Worm (Caenorhabditis elegans): ENCODE data around the gene idhb-1.

Gene idhb-1

DNA sequence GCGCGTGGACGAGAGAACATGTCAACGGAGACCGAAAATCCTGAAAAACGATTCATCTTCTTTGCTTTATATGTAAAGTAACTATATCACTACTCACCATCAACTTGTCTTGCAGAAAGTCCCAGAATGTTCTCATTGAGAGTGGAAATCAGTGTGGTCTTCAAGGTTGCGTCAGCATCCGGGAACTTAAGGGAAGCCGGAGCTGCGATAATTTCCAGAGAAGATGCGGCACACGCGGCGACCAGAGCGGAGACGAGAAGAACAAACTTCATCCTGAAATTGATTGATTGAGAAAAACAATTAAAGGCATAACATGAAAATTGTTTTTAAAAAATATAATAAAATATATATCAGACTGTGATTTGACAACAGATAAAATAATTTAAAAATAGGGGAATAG lies 9.6 kb downstream of the idhb-1 start, which contains the start of gene vha-20 (continued):
- no peak for TF ChIP-seq madf-9 (GFP tag; conservative IDR thresholded peaks at IDR 0.05)
- no peak for TF ChIP-seq fkh-10 (GFP tag; optimal IDR thresholded peaks at IDR 0.05)
- no peak for TF ChIP-seq unc-130 (GFP tag; optimal IDR thresholded peaks at IDR 0.05)
- TF ChIP-seq F26F4.8 (GFP tag; conservative IDR thresholded peaks at IDR 0.05) = no peak
- peak; percentile 26 for TF ChIP-seq aha-1 (tag)
- no peak for TF ChIP-seq nhr-42 (GFP tag; IDR thresholded peaks at IDR 0.05)
- TF ChIP-seq daf-16 (GFP tag; optimal IDR thresholded peaks at IDR 0.05) = no peak
- no peak for TF ChIP-seq daf-16 (tag; optimal IDR thresholded peaks at IDR 0.05)
- no peak for TF ChIP-seq lin-39 (tag; optimal IDR thresholded peaks at IDR 0.05)
- no peak for TF ChIP-seq mep-1 (tag; optimal IDR thresholded peaks at IDR 0.05)
- TF ChIP-seq F44E2.7 (GFP tag; IDR thresholded peaks at IDR 0.05) = no peak
- no peak for TF ChIP-seq D1046.2 (GFP tag; IDR thresholded peaks at IDR 0.05)
- 0 out of 2 replicates have a peak, but pooled peaks have one; percentile 34 for TF ChIP-seq snpc-1.2 (GFP tag; IDR thresholded peaks at IDR 0.05)
- 0 out of 2 replicates have a peak, but pooled peaks have one; percentile 22 for TF ChIP-seq pha-4 (GFP tag; IDR thresholded peaks at IDR 0.05)
- TF ChIP-seq pha-4 (tag; optimal IDR thresholded peaks at IDR 0.05) = no peak
- TF ChIP-seq zag-1 (tag; optimal IDR thresholded peaks at IDR 0.05) = no peak
- no peak for TF ChIP-seq nhr-76 (tag; optimal IDR thresholded peaks at IDR 0.05)
- TF ChIP-seq snpc-4 (tag; optimal IDR thresholded peaks at IDR 0.05) = no peak
- 0 out of 2 replicates have a peak, but pooled peaks have one; percentile 11 for TF ChIP-seq dmd-6 (GFP tag; IDR thresholded peaks at IDR 0.05)
- no peak for TF ChIP-seq ZK337.2 (GFP tag; IDR thresholded peaks at IDR 0.05)
- peak; percentile 5 for TF ChIP-seq mes-2 (tag; optimal IDR thresholded peaks at IDR 0.05; ENCODE audit: poor library complexity, severe bottlenecking)
- no peak for TF ChIP-seq Y48G9A.11 (GFP tag; IDR thresholded peaks at IDR 0.05)
- peak; percentile 23 for TF ChIP-seq hlh-11 (tag; optimal IDR thresholded peaks at IDR 0.05)
- no peak for TF ChIP-seq R02D3.7 (tag; optimal IDR thresholded peaks at IDR 0.05)
- peak; percentile 63; the same call in 1 of the 2 replicates for TF ChIP-seq Y105C5A.15 (GFP tag; IDR thresholded peaks at IDR 0.05)
- no peak for TF ChIP-seq lsy-2 (tag; optimal IDR thresholded peaks at IDR 0.05)
- no peak for TF ChIP-seq madf-5 (GFP tag; IDR thresholded peaks at IDR 0.05)
- no peak for TF ChIP-seq nhr-28 (tag; optimal IDR thresholded peaks at IDR 0.05)
- no peak for TF ChIP-seq lin-1 (GFP tag; IDR thresholded peaks at IDR 0.05)
- no peak for TF ChIP-seq ceh-62 (tag; optimal IDR thresholded peaks at IDR 0.05)
- peak; percentile 76; the same call in 1 of the 2 replicates for TF ChIP-seq zfp-3 (GFP tag; conservative IDR thresholded peaks at IDR 0.05)
- no peak for TF ChIP-seq spr-1 (tag; optimal IDR thresholded peaks at IDR 0.05)
- peak; percentile 50; the same call in 1 of the 2 replicates for TF ChIP-seq lin-38 (GFP tag; IDR thresholded peaks at IDR 0.05)
- TF ChIP-seq egl-43 (GFP tag; IDR thresholded peaks at IDR 0.05) = 0 out of 2 replicates have a peak, but pooled peaks have one; percentile 42
- no peak for TF ChIP-seq nhr-10 (tag; optimal IDR thresholded peaks at IDR 0.05)
- TF ChIP-seq set-16 (GFP tag; IDR thresholded peaks at IDR 0.05) = no peak
- no peak for TF ChIP-seq ceh-82 (tag; optimal IDR thresholded peaks at IDR 0.05)
- TF ChIP-seq attf-4 (tag; optimal IDR thresholded peaks at IDR 0.05) = no peak
- peak; percentile 9 for TF ChIP-seq spr-3 (GFP tag; optimal IDR thresholded peaks at IDR 0.05)
- TF ChIP-seq aly-2 (tag; optimal IDR thresholded peaks at IDR 0.05) = no peak
- no peak for TF ChIP-seq Y75B8A.6 (GFP tag; IDR thresholded peaks at IDR 0.05)
- TF ChIP-seq nhr-41 (GFP tag; IDR thresholded peaks at IDR 0.05) = no peak
- no peak for TF ChIP-seq F49E8.2 (tag; optimal IDR thresholded peaks at IDR 0.05; ENCODE audit: borderline replicate concordance)
- TF ChIP-seq tra-1 (GFP tag; IDR thresholded peaks at IDR 0.05) = 0 out of 2 replicates have a peak, but pooled peaks have one; percentile 38

All from whole organism, L4 larva.